Worm (Caenorhabditis elegans): ENCODE results near the gene pitr-5.

Gene pitr-5

DNA sequence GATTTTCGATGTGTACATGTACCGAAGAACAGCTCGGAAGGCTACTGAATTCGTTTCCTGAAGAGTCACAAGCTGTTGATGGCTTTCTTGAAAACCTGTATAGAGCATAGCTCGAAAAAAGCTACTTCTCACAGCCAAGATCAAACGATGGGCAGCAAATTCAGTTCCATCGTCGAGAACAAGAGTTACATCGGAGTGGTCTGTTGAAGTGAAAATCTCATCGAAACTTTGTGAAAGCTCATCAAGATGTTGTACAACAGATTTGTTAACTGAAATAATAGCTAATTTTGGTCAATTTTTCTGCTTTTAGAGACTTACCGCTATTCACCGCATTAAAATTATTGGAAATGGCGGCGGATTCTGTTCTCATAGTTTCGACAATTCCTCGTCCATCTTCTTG lies 52.0 kb downstream of the pitr-5 start (continued):
- no peak for TF ChIP-seq ceh-27 (GFP tag; optimal IDR thresholded peaks at IDR 0.05)

DNA sequence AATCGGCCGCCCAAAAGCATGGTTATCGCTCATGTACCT lies 52.3 kb downstream of the pitr-5 start, which contains the start of gene hpo-9:
TSS of gene hpo-9 (minus strand) at position 37 of the 39 bp plus-strand sequence.
- no peak for TF ChIP-seq ceh-27 (GFP tag; optimal IDR thresholded peaks at IDR 0.05)

DNA sequence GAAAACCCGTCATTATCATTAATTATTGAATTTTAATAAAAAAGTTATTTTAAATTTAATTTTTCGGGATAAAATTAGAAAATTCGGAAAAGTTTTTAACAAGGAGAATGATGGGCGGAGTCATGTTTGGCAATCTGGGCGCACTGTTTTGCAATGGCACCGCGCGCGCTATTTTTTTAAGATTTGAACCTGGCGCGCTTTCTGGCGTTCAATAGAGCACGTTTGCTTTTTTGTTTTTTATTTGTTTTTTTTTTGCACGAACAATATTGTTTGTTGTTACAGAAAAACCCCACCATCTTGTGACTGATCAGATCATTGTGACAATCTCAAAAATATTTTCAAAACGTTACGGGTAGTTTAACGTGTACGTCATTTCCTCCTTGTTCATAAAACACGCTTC lies 52.5 kb downstream of the pitr-5 start, which contains the start of gene hyls-1:
TSS of gene hyls-1 (plus strand) at position 249 of the 400 bp plus-strand sequence.
- TF ChIP-seq gei-17 (GFP tag; optimal IDR thresholded peaks at IDR 0.05) (no peak), chd-7 (tag; optimal IDR thresholded peaks at IDR 0.05) (no peak), dpff-1 (tag; optimal IDR thresholded peaks at IDR 0.05) (no peak), lin-54 (GFP tag; optimal IDR thresholded peaks at IDR 0.05) (peak; percentile 97), ama-1 (optimal IDR thresholded peaks at IDR 0.05) (no peak), ama-1 (GFP tag; optimal IDR thresholded peaks at IDR 0.05) (no peak), madf-10 (tag; optimal IDR thresholded peaks at IDR 0.05) (no peak), F57C9.4 (tag; optimal IDR thresholded peaks at IDR 0.05) (no peak), sea-2 (GFP tag; IDR thresholded peaks at IDR 0.05) (no peak), attf-5 (GFP tag; optimal IDR thresholded peaks at IDR 0.05) (peak; percentile 87), lin-26 (GFP tag; IDR thresholded peaks at IDR 0.05) (no peak), lsy-27 (tag; optimal IDR thresholded peaks at IDR 0.05; ENCODE audit: borderline replicate concordance, insufficient read depth) (peak; percentile 7), mes-4 (tag; optimal IDR thresholded peaks at IDR 0.05) (no peak), C17E4.6 (GFP tag; IDR thresholded peaks at IDR 0.05) (no peak), rec-8 (tag; optimal IDR thresholded peaks at IDR 0.05) (no peak), egl-44 (GFP tag; IDR thresholded peaks at IDR 0.05) (no peak), K12H6.12 (tag; optimal IDR thresholded peaks at IDR 0.05) (peak; percentile 3), hmg-1.2 (GFP tag; IDR thresholded peaks at IDR 0.05) (peak; percentile 61), zfh-2 (GFP tag; conservative IDR thresholded peaks at IDR 0.05) (no peak), hmg-20 (GFP tag; IDR thresholded peaks at IDR 0.05) (peak; percentile 25; the same call in 1 of the 2 replicates), rpc-1 (optimal IDR thresholded peaks at IDR 0.05) (peak; percentile 31), rpc-1 (tag; optimal IDR thresholded peaks at IDR 0.05) (no peak), mel-28 (tag; optimal IDR thresholded peaks at IDR 0.05; ENCODE audit: borderline replicate concordance) (peak; percentile 5), bed-2 (GFP tag; IDR thresholded peaks at IDR 0.05) (no peak), Y67H2A.10 (GFP tag; conservative IDR thresholded peaks at IDR 0.05) (peak; percentile 55; the same call in 1 of the 2 replicates), tbp1 (GFP tag; optimal IDR thresholded peaks at IDR 0.05) (peak; percentile 42), hrde-1 (tag; optimal IDR thresholded peaks at IDR 0.05; ENCODE audit: borderline replicate concordance) (no peak), athp-1 (tag; optimal IDR thresholded peaks at IDR 0.05) (no peak), egl-18 (GFP tag; IDR thresholded peaks at IDR 0.05) (no peak), aptf-3 (GFP tag; IDR thresholded peaks at IDR 0.05) (no peak), C06A6.2 (GFP tag; conservative IDR thresholded peaks at IDR 0.05) (peak; percentile 81), efl-1 (GFP tag; optimal IDR thresholded peaks at IDR 0.05) (peak; percentile 93), snpc-4 (GFP tag; optimal IDR thresholded peaks at IDR 0.05) (no peak), snpc-4 (tag; optimal IDR thresholded peaks at IDR 0.05) (peak in 3 of 4 experiments; percentile 45 to 60 (median 45)), snpc-1.1 (tag; optimal IDR thresholded peaks at IDR 0.05; ENCODE audit: insufficient read depth) (no peak), akir-1 (GFP tag; optimal IDR thresholded peaks at IDR 0.05) (no peak), attf-3 (GFP tag; conservative IDR thresholded peaks at IDR 0.05) (peak; percentile 54; the same call in 1 of the 2 replicates), repo-1 (tag; optimal IDR thresholded peaks at IDR 0.05) (no peak), ztf-18 (tag; optimal IDR thresholded peaks at IDR 0.05) (peak; percentile 53), ztf-3 (GFP tag; optimal IDR thresholded peaks at IDR 0.05) (no peak), unc-62 (GFP tag; optimal IDR thresholded peaks at IDR 0.05) (no peak), tbx-9 (tag; optimal IDR thresholded peaks at IDR 0.05; ENCODE audit: borderline replicate concordance) (no peak), lin-35 (GFP tag; optimal IDR thresholded peaks at IDR 0.05) (peak in 1 of 3 experiments; percentile 91), pbrm-1 (GFP tag; IDR thresholded peaks at IDR 0.05) (peak; percentile 84), nfyb-1 (GFP tag; IDR thresholded peaks at IDR 0.05) (peak; percentile 78), nfya-2 (GFP tag; IDR thresholded peaks at IDR 0.05) (no peak)
